Fruit fly (Drosophila melanogaster): ENCODE data around the gene CG5866.
A peak's percentile ranks its signal among the peaks of the same experiment; 100 is the strongest.

The CG5866 gene

DNA sequence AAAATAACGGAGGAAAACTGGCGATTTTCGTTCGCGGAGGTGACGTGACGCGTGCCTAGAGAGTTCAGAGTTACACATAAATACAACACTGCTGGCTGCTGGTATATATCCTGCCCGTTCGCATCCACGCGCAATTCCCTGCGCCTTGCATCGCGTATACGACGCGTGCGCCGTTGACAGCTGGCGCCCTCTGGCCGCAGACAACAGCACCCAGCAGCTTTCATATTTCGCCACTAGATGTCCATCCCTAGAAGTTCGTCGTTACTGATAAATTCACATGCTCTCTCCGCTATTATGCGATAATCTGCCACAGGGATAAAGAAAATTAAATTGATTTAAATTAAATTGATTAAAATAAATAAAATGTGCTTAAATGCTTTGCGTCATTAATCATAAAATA lies 13.1 kb upstream of the CG5866 start, which contains the start of gene Sur-8:
Gene Sur-8, minus strand, starts transcription at position 82 of the 400 bp plus-strand sequence.
- TF ChIP-seq Bdp1 (GFP tag; optimal IDR thresholded peaks at IDR 0.05) (peak; percentile 25), tll (GFP tag; optimal IDR thresholded peaks at IDR 0.05) (no peak), CG16815 (GFP tag; optimal IDR thresholded peaks at IDR 0.05) (peak; percentile 14), CG14050 (GFP tag; IDR thresholded peaks at IDR 0.05) (peak; percentile 59), Camta (GFP tag; optimal IDR thresholded peaks at IDR 0.05) (peak; percentile 45), Meics (GFP tag; optimal IDR thresholded peaks at IDR 0.05) (peak; percentile 74), crol (GFP tag; IDR thresholded peaks at IDR 0.05) (no peak), slbo (GFP tag; IDR thresholded peaks at IDR 0.05) (peak; percentile 87), CG15011 (GFP tag; optimal IDR thresholded peaks at IDR 0.05) (no peak), CG3407 (GFP tag; optimal IDR thresholded peaks at IDR 0.05) (peak; percentile 26), CG8359 (GFP tag; optimal IDR thresholded peaks at IDR 0.05; ENCODE audit: borderline replicate concordance) (peak; percentile 47), E2f2 (GFP tag; IDR thresholded peaks at IDR 0.05) (peak; percentile 49; the same call in 1 of the 2 replicates), twi (tag; optimal IDR thresholded peaks at IDR 0.05) (no peak), crp (GFP tag; optimal IDR thresholded peaks at IDR 0.05) (no peak), Rfx (GFP tag; IDR thresholded peaks at IDR 0.05) (peak; percentile 92), chif (GFP tag; optimal IDR thresholded peaks at IDR 0.05) (peak; percentile 17 to 74), psq (GFP tag; optimal IDR thresholded peaks at IDR 0.05) (no peak), CG9876 (GFP tag; optimal IDR thresholded peaks at IDR 0.05) (peak; percentile 60), Hmr (GFP tag; optimal IDR thresholded peaks at IDR 0.05) (peak; percentile 76), D19B (GFP tag; optimal IDR thresholded peaks at IDR 0.05) (no peak), Hand (GFP tag; optimal IDR thresholded peaks at IDR 0.05) (no peak), CG3281 (GFP tag; optimal IDR thresholded peaks at IDR 0.05) (peak; percentile 21), CG2875 (GFP tag; optimal IDR thresholded peaks at IDR 0.05) (peak; percentile 53), NK7.1 (GFP tag; optimal IDR thresholded peaks at IDR 0.05) (peak; percentile 30), ato (GFP tag; IDR thresholded peaks at IDR 0.05; ENCODE audit: partially characterized antibody) (no peak), gsb (GFP tag; IDR thresholded peaks at IDR 0.05) (peak; percentile 60), disco-r (GFP tag; optimal IDR thresholded peaks at IDR 0.05) (peak; percentile 17), CG5953 (GFP tag; IDR thresholded peaks at IDR 0.05) (peak; percentile 81), CG31388 (GFP tag; optimal IDR thresholded peaks at IDR 0.05) (no peak), pfk (GFP tag; optimal IDR thresholded peaks at IDR 0.05) (no peak), CG7987 (GFP tag; optimal IDR thresholded peaks at IDR 0.05) (peak; percentile 64), CG10462 (GFP tag; optimal IDR thresholded peaks at IDR 0.05) (no peak), Ada2b (GFP tag; IDR thresholded peaks at IDR 0.05) (peak; percentile 69), CG6791 (GFP tag; IDR thresholded peaks at IDR 0.05; ENCODE audit: partially characterized antibody) (0 out of 3 replicates have a peak, but pooled peaks have one; percentile 29), CG10147 (GFP tag; optimal IDR thresholded peaks at IDR 0.05) (no peak), Ptx1 (GFP tag; IDR thresholded peaks at IDR 0.05) (peak; percentile 81), CG17829 (tag; optimal IDR thresholded peaks at IDR 0.05) (peak; percentile 53), peb (GFP tag; IDR thresholded peaks at IDR 0.05) (no peak), cas (GFP tag; IDR thresholded peaks at IDR 0.05) (0 out of 2 replicates have a peak, but pooled peaks have one; percentile 24), CG10274 (GFP tag; optimal IDR thresholded peaks at IDR 0.05) (peak; percentile 45), CG1529 (GFP tag; optimal IDR thresholded peaks at IDR 0.05) (no peak), pnt (GFP tag; optimal IDR thresholded peaks at IDR 0.05) (peak; percentile 65), D (optimal IDR thresholded peaks at IDR 0.05) (no peak), D (GFP tag; optimal IDR thresholded peaks at IDR 0.05) (peak; percentile 45), grau (tag; optimal IDR thresholded peaks at IDR 0.05) (peak; percentile 63), bbx (GFP tag; IDR thresholded peaks at IDR 0.05; ENCODE audit: partially characterized antibody) (no peak), CkIIα-i1 (GFP tag; IDR thresholded peaks at IDR 0.05) (no peak), lov (optimal IDR thresholded peaks at IDR 0.05) (no peak), lov (GFP tag; IDR thresholded peaks at IDR 0.05) (no peak), CG11504 (tag; optimal IDR thresholded peaks at IDR 0.05) (peak; percentile 70), ttk (GFP tag; IDR thresholded peaks at IDR 0.05) (peak; percentile 64)
